Fruit fly (Drosophila melanogaster) whole organism, embryonic: ENCODE data around the gene CG32437.
A peak's percentile ranks its signal among the peaks of the same experiment; 100 is the strongest.

Source experiments
- BtbVII ChIP-seq: fragments of 200-800 bp; sonication (Bioruptor generic); optimal IDR thresholded peaks from 3 replicates; lab custom pipeline; 2017; ENCODE audit warnings: missing biosample characterization, mild to moderate bottlenecking, missing genetic modification characterization
- C15 ChIP-seq: fragments of 200-800 bp; sonication (Bioruptor generic); IDR thresholded peaks from 3 replicates; pipeline ENCODE4 v1.3.6; 2022; ENCODE audit warnings: missing biosample characterization, missing genetic modification characterization
- CG10462 ChIP-seq: fragments of 200-800 bp; sonication (Bioruptor generic); optimal IDR thresholded peaks from 2 replicates; lab custom pipeline; 2016; ENCODE audit warnings: missing biosample characterization, missing genetic modification characterization
- CG12104 ChIP-seq: fragments of 200-800 bp; sonication (Bioruptor generic); optimal IDR thresholded peaks from 3 replicates; lab custom pipeline; 2016; ENCODE audit warnings: missing biosample characterization, missing genetic modification characterization
- CG12391 ChIP-seq: fragments of 200-800 bp; sonication (Bioruptor generic); optimal IDR thresholded peaks from 3 replicates; lab custom pipeline; 2018; ENCODE audit warnings: missing biosample characterization, mild to moderate bottlenecking, missing genetic modification characterization, moderate library complexity
- CG12942 ChIP-seq: fragments of 200-800 bp; sonication (Bioruptor generic); optimal IDR thresholded peaks from 3 replicates; lab custom pipeline; 2016; ENCODE audit warnings: missing biosample characterization, missing genetic modification characterization
- CG13424 ChIP-seq: fragments of 200-800 bp; sonication (Bioruptor generic); optimal IDR thresholded peaks from 2 replicates; lab custom pipeline; 2019; ENCODE audit warnings: missing biosample characterization, mild to moderate bottlenecking, missing genetic modification characterization, moderate library complexity
- CG14667 ChIP-seq: fragments of 200-800 bp; sonication (Bioruptor generic); IDR thresholded peaks from 2 replicates; pipeline ENCODE4 v1.3.6; 2022; ENCODE audit warnings: missing biosample characterization, missing genetic modification characterization
- CG15269 ChIP-seq: fragments of 200-800 bp; sonication (Bioruptor generic); optimal IDR thresholded peaks from 2 replicates; lab custom pipeline; 2018; ENCODE audit warnings: missing biosample characterization, mild to moderate bottlenecking, missing genetic modification characterization, moderate library complexity
- CG17186 ChIP-seq: fragments of 200-800 bp; sonication (Bioruptor generic); optimal IDR thresholded peaks from 3 replicates; lab custom pipeline; 2017; ENCODE audit warnings: missing biosample characterization, missing genetic modification reagents, missing genetic modification characterization
- CG17361 ChIP-seq: fragments of 200-800 bp; sonication (Bioruptor generic); IDR thresholded peaks from 3 replicates; pipeline ENCODE4 v1.3.6; 2022; ENCODE audit warnings: missing biosample characterization, missing genetic modification characterization
- CG17385 ChIP-seq: fragments of 200-800 bp; sonication (Bioruptor generic); optimal IDR thresholded peaks from 3 replicates; lab custom pipeline; 2018; ENCODE audit warnings: missing biosample characterization, mild to moderate bottlenecking, missing genetic modification characterization
- CG2199 ChIP-seq: fragments of 200-800 bp; sonication (Bioruptor generic); IDR thresholded peaks from 3 replicates; pipeline ENCODE4 v1.3.6; 2022; ENCODE audit warnings: missing biosample characterization, missing genetic modification characterization
- CG3726 ChIP-seq: fragments of 200-800 bp; sonication (Bioruptor generic); IDR thresholded peaks from 3 replicates; pipeline ENCODE4, ENCODE4 v1.3.6; 2022; ENCODE audit warnings: missing biosample characterization, missing genetic modification characterization
- CG4617 ChIP-seq: fragments of 200-800 bp; sonication (Bioruptor generic); optimal IDR thresholded peaks from 3 replicates; lab custom pipeline; 2016; ENCODE audit warnings: missing biosample characterization, missing genetic modification characterization, borderline replicate concordance
- CG7963 ChIP-seq: fragments of 200-800 bp; sonication (Bioruptor generic); IDR thresholded peaks from 3 replicates; pipeline ENCODE4 v1.3.6; 2022; ENCODE audit warnings: missing biosample characterization, missing genetic modification characterization; ENCODE audit not compliant: partially characterized antibody
- CG8359 ChIP-seq: fragments of 200-800 bp; sonication (Bioruptor generic); optimal IDR thresholded peaks from 2 replicates; lab custom pipeline; 2017; ENCODE audit warnings: missing biosample characterization, mild to moderate bottlenecking, missing genetic modification characterization, borderline replicate concordance
- Dip3 ChIP-seq: fragments of 200-800 bp; sonication (Bioruptor generic); optimal IDR thresholded peaks from 3 replicates; lab custom pipeline; 2016; ENCODE audit warnings: missing biosample characterization, missing genetic modification characterization
- Doc2 ChIP-seq: fragments of 200-800 bp; sonication (Bioruptor generic); IDR thresholded peaks from 2 replicates; pipeline ENCODE4 v1.3.6; 2022; ENCODE audit warnings: missing biosample characterization, missing genetic modification characterization
- Drgx ChIP-seq: fragments of 200-800 bp; sonication (Bioruptor generic); IDR thresholded peaks from 2 replicates; pipeline ENCODE4 v1.3.6; 2022; ENCODE audit warnings: missing biosample characterization, missing genetic modification characterization
- Elba2 ChIP-seq: fragments of 200-800 bp; sonication (Bioruptor generic); optimal IDR thresholded peaks from 3 replicates; lab custom pipeline; 2016; ENCODE audit warnings: missing biosample characterization, missing genetic modification characterization
- HLH4C ChIP-seq: fragments of 200-800 bp; sonication (Bioruptor generic); IDR thresholded peaks from 3 replicates; pipeline ENCODE4 v1.3.6; 2022; ENCODE audit warnings: missing biosample characterization, missing genetic modification characterization; ENCODE audit not compliant: partially characterized antibody
- HLH54F ChIP-seq: fragments of 200-800 bp; sonication (Bioruptor generic); optimal IDR thresholded peaks from 3 replicates; lab custom pipeline; 2016; ENCODE audit warnings: missing biosample characterization, missing genetic modification characterization
- HmgZ ChIP-seq: fragments of 200-800 bp; sonication (Bioruptor generic); optimal IDR thresholded peaks from 2 replicates; lab custom pipeline; 2018; ENCODE audit warnings: missing biosample characterization, mild to moderate bottlenecking, missing genetic modification characterization
- Lhr ChIP-seq: fragments of 200-800 bp; sonication (Bioruptor generic); optimal IDR thresholded peaks from 3 replicates; lab custom pipeline; 2017; ENCODE audit warnings: mild to moderate bottlenecking, missing biosample characterization, missing genetic modification reagents, missing genetic modification characterization
- Lpt ChIP-seq: fragments of >200 bp; optimal IDR thresholded peaks from 2 replicates; lab custom pipeline; 2018; ENCODE audit warnings: missing biosample characterization, missing genetic modification characterization
- Nf-YB ChIP-seq: fragments of 200-800 bp; sonication (Bioruptor generic); optimal IDR thresholded peaks from 3 replicates; lab custom pipeline; 2019; ENCODE audit warnings: missing biosample characterization, mild to moderate bottlenecking, missing genetic modification characterization, moderate library complexity
- NfI ChIP-seq: fragments of 200-800 bp; sonication (Bioruptor generic); optimal IDR thresholded peaks from 3 replicates; lab custom pipeline; 2018; ENCODE audit warnings: missing biosample characterization, mild to moderate bottlenecking, missing genetic modification characterization, moderate library complexity
- Sox102F ChIP-seq: fragments of 200-800 bp; sonication (Bioruptor generic); optimal IDR thresholded peaks from 2 replicates; lab custom pipeline; 2018; ENCODE audit warnings: missing biosample characterization, mild to moderate bottlenecking, missing genetic modification characterization, moderate library complexity
- al ChIP-seq: fragments of 200-800 bp; sonication (Bioruptor generic); IDR thresholded peaks from 2 replicates; pipeline ENCODE4 v1.3.6; 2022; ENCODE audit warnings: missing biosample characterization, missing genetic modification characterization
- bab2 ChIP-seq: fragments of 200-800 bp; sonication (Bioruptor generic); optimal IDR thresholded peaks from 2 replicates; lab custom pipeline; 2016; ENCODE audit warnings: missing biosample characterization, missing genetic modification characterization
- chn ChIP-seq: fragments of 200-800 bp; sonication (Bioruptor generic); optimal IDR thresholded peaks from 2 replicates; lab custom pipeline; 2016; ENCODE audit warnings: missing biosample characterization, missing genetic modification characterization
- crp ChIP-seq, 2 experiments: fragments of 200-800 bp; sonication (Bioruptor generic); optimal IDR thresholded peaks; 2 replicates in 1 of 2; 3 replicates in 1 of 2; lab custom pipeline; 2017; ENCODE audit warnings: missing biosample characterization in 2 of 2, missing genetic modification characterization in 2 of 2, mild to moderate bottlenecking in 1 of 2, moderate library complexity in 1 of 2
- dpn ChIP-seq, 2 experiments: fragments of 200-800 bp; sonication (Bioruptor generic); optimal IDR thresholded peaks; 3 replicates each; lab custom pipeline; 2016; ENCODE audit warnings: missing biosample characterization in 2 of 2, missing genetic modification characterization in 2 of 2
- gem ChIP-seq: fragments of 200-800 bp; sonication (Bioruptor generic); optimal IDR thresholded peaks from 2 replicates; lab custom pipeline; 2019; ENCODE audit warnings: missing biosample characterization, mild to moderate bottlenecking, missing genetic modification characterization, moderate library complexity
- hkb ChIP-seq, 2 experiments: fragments of 200-800 bp in 1 of 2; fragments of >200 bp in 1 of 2; sonication (Bioruptor generic) in 1 of 2; IDR thresholded peaks in 1 of 2; optimal IDR thresholded peaks in 1 of 2; 2 replicates each; pipeline versions ENCODE4 v1.3.6 to Lab custom; 2017 to 2022; ENCODE audit warnings: missing biosample characterization in 1 of 2, missing genetic modification characterization in 1 of 2
- inv ChIP-seq: fragments of 200-800 bp; sonication (Bioruptor generic); IDR thresholded peaks from 2 replicates; pipeline ENCODE4 v1.3.6; 2022; ENCODE audit warnings: missing biosample characterization, missing genetic modification characterization; ENCODE audit not compliant: partially characterized antibody
- mirr ChIP-seq: fragments of 200-800 bp; sonication (Bioruptor generic); optimal IDR thresholded peaks from 3 replicates; lab custom pipeline; 2018; ENCODE audit warnings: missing biosample characterization, mild to moderate bottlenecking, missing genetic modification characterization
- mld ChIP-seq: fragments of 200-800 bp; sonication (Bioruptor generic); IDR thresholded peaks from 3 replicates; pipeline ENCODE4 v1.3.6; 2022; ENCODE audit warnings: missing biosample characterization, missing genetic modification characterization; ENCODE audit not compliant: partially characterized antibody
- nmo ChIP-seq: fragments of 200-800 bp; sonication (Bioruptor generic); optimal IDR thresholded peaks from 2 replicates; lab custom pipeline; 2018; ENCODE audit warnings: missing biosample characterization, mild to moderate bottlenecking, missing genetic modification characterization, moderate library complexity
- odd ChIP-seq: fragments of 200-800 bp; sonication (Bioruptor generic); optimal IDR thresholded peaks from 2 replicates; lab custom pipeline; 2017; ENCODE audit warnings: missing biosample characterization, mild to moderate bottlenecking, missing genetic modification characterization
- pfk ChIP-seq: fragments of 200-800 bp; sonication (Bioruptor generic); optimal IDR thresholded peaks from 2 replicates; lab custom pipeline; 2018; ENCODE audit warnings: missing biosample characterization, mild to moderate bottlenecking, missing genetic modification characterization, moderate library complexity
- pho ChIP-seq: fragments of 200-800 bp; sonication (Bioruptor generic); optimal IDR thresholded peaks from 2 replicates; lab custom pipeline; 2016; ENCODE audit warnings: missing biosample characterization, missing genetic modification characterization
- slp2 ChIP-seq: fragments of 200-800 bp; sonication (Bioruptor generic); optimal IDR thresholded peaks from 2 replicates; lab custom pipeline; 2016; ENCODE audit warnings: missing biosample characterization, missing genetic modification characterization
- sr ChIP-seq: fragments of 200-800 bp; sonication (Bioruptor generic); IDR thresholded peaks from 3 replicates; pipeline ENCODE4 v1.3.6; 2022; ENCODE audit warnings: missing biosample characterization, missing genetic modification characterization
- trh ChIP-seq: fragments of 200-800 bp; sonication (Bioruptor generic); optimal IDR thresholded peaks from 2 replicates; lab custom pipeline; 2016; ENCODE audit warnings: missing biosample characterization, missing genetic modification characterization
- vnd ChIP-seq: fragments of 200-800 bp; sonication (Bioruptor generic); IDR thresholded peaks from 3 replicates; pipeline ENCODE4 v1.3.6; 2022; ENCODE audit warnings: missing biosample characterization, missing genetic modification characterization; ENCODE audit not compliant: partially characterized antibody
- wor ChIP-seq: fragments of 200-800 bp; sonication (Bioruptor generic); IDR thresholded peaks from 2 replicates; pipeline ENCODE4 v1.3.6; 2022; ENCODE audit warnings: missing biosample characterization, missing genetic modification characterization

CG32437 gene

dm6 chr3L:21347197-21347831, 10.2 kb upstream of the CG32437 start (continued):
- TF ChIP-seq mirr (GFP tag; lab: Kevin White, UChicago) (no peak), CG14667 (peak; percentile 25; the same call in 1 of the 2 replicates), crp (GFP tag; optimal IDR thresholded peaks at IDR 0.05; lab: Kevin White, UChicago) (peak in 1 of 2 experiments; percentile 5), CG12942 (GFP tag; lab: Kevin White, UChicago) (peak; percentile 58), CG2199 (GFP tag; lab: Robert Waterston, UW) (peak; percentile 25; the same call in 2 of the 3 replicates), trh (peak; percentile 33), Elba2 (GFP tag; lab: Kevin White, UChicago) (no peak), Lpt (GFP tag; lab: Kevin White, UChicago) (no peak), Lhr (GFP tag; lab: Kevin White, UChicago) (peak; percentile 28), NfI (GFP tag; lab: Kevin White, UChicago) (peak; percentile 30), al (GFP tag; lab: Robert Waterston, UW) (no peak), Doc2 (GFP tag; lab: Robert Waterston, UW) (no peak), pho (peak; percentile 3), Dip3 (GFP tag; lab: Kevin White, UChicago) (peak; percentile 30), Drgx (peak; percentile 45; the same call in 1 of the 2 replicates), CG17186 (GFP tag; lab: Kevin White, UChicago) (no peak), CG7963 (no peak), chn (GFP tag; lab: Kevin White, UChicago) (peak; percentile 54), slp2 (GFP tag; lab: Kevin White, UChicago) (peak; percentile 30), pfk (GFP tag; lab: Kevin White, UChicago) (no peak), CG12391 (tag; lab: Kevin White, UChicago) (peak; percentile 46), mld (no peak), inv (no peak), CG3726 (GFP tag; lab: Robert Waterston, UW) (0 out of 3 replicates have a peak, but pooled peaks have one; percentile 46), odd (peak; percentile 16), Sox102F (GFP tag; lab: Kevin White, UChicago) (peak; percentile 63), Nf-YB (GFP tag; lab: Kevin White, UChicago) (no peak), HmgZ (tag; lab: Kevin White, UChicago) (no peak), nmo (peak; percentile 50), CG10462 (GFP tag; lab: Kevin White, UChicago) (no peak), CG15269 (tag; lab: Kevin White, UChicago) (no peak), CG12104 (GFP tag; lab: Kevin White, UChicago) (peak; percentile 46), CG4617 (no peak), CG17385 (GFP tag; lab: Kevin White, UChicago) (peak; percentile 1), gem (peak; percentile 32), hkb (optimal IDR thresholded peaks at IDR 0.05; lab: Kevin White, UChicago) (no peak), hkb (GFP tag; IDR thresholded peaks at IDR 0.05; lab: Robert Waterston, UW) (peak; percentile 44; the same call in 1 of the 2 replicates), bab2 (peak; percentile 30), HLH54F (GFP tag; lab: Kevin White, UChicago) (peak; percentile 18), sr (GFP tag; lab: Robert Waterston, UW) (no peak), CG13424 (tag; lab: Kevin White, UChicago) (peak; percentile 7), dpn (GFP tag; optimal IDR thresholded peaks at IDR 0.05; lab: Kevin White, UChicago) (peak; percentile 58), CG8359 (GFP tag; lab: Kevin White, UChicago) (no peak), wor (GFP tag; lab: Robert Waterston, UW) (peak; percentile 19; the same call in 1 of the 2 replicates), vnd (GFP tag; lab: Robert Waterston, UW) (no peak), BtbVII (GFP tag; lab: Kevin White, UChicago) (no peak), HLH4C (no peak), CG17361 (peak; percentile 72), C15 (GFP tag; lab: Robert Waterston, UW) (no peak)
